Fruit fly (Drosophila melanogaster) whole organism, embryonic: ENCODE measurements around the gene cup.

ENCODE experiments used
- Antp ChIP-seq: fragments of 200-800 bp; sonication (Bioruptor generic); optimal IDR thresholded peaks from 3 replicates; lab custom pipeline; 2016; ENCODE audit warnings: missing biosample characterization, missing genetic modification characterization
- BEAF-32 ChIP-seq: fragments of 200-800 bp; sonication (Bioruptor generic); optimal IDR thresholded peaks from 3 replicates; lab custom pipeline; 2017; ENCODE audit warnings: missing biosample characterization, missing genetic modification characterization, mild to moderate bottlenecking, moderate library complexity, missing genetic modification reagents
- Bgb ChIP-seq: fragments of 200-800 bp; sonication (Bioruptor generic); IDR thresholded peaks from 2 replicates; pipeline ENCODE4 v1.3.6; 2022; ENCODE audit warnings: missing biosample characterization, missing genetic modification characterization; ENCODE audit not compliant: partially characterized antibody
- Bteb2 ChIP-seq: fragments of 200-800 bp; sonication (Bioruptor generic); optimal IDR thresholded peaks from 2 replicates; lab custom pipeline; 2016; ENCODE audit warnings: missing biosample characterization, missing genetic modification characterization
- CG11093 ChIP-seq: fragments of 200-800 bp; sonication (Bioruptor generic); IDR thresholded peaks from 3 replicates; pipeline ENCODE4 v1.3.6; 2022; ENCODE audit warnings: missing biosample characterization, missing genetic modification characterization
- CG11456 ChIP-seq: fragments of 200-800 bp; sonication (Bioruptor generic); IDR thresholded peaks from 3 replicates; pipeline ENCODE4 v1.3.6; 2022; ENCODE audit warnings: missing biosample characterization, missing genetic modification characterization
- CG11696 ChIP-seq: fragments of 200-800 bp; sonication (Bioruptor generic); IDR thresholded peaks from 2 replicates; pipeline ENCODE4 v1.3.6; 2022; ENCODE audit warnings: missing biosample characterization, missing genetic modification characterization
- CG13894 ChIP-seq: fragments of 200-800 bp; sonication (Bioruptor generic); optimal IDR thresholded peaks from 3 replicates; lab custom pipeline; 2018; ENCODE audit warnings: missing biosample characterization, mild to moderate bottlenecking, missing genetic modification characterization, moderate library complexity
- CG14965 ChIP-seq: fragments of 200-800 bp; sonication (Bioruptor generic); optimal IDR thresholded peaks from 2 replicates; lab custom pipeline; 2016; ENCODE audit warnings: missing biosample characterization, missing genetic modification characterization, borderline replicate concordance
- CG15479 ChIP-seq: fragments of 200-800 bp; sonication (Bioruptor generic); optimal IDR thresholded peaks from 3 replicates; lab custom pipeline; 2019; ENCODE audit warnings: missing biosample characterization, mild to moderate bottlenecking, missing genetic modification characterization, moderate library complexity
- CG16863 ChIP-seq: fragments of 200-800 bp; sonication (Bioruptor generic); optimal IDR thresholded peaks from 3 replicates; lab custom pipeline; 2016; ENCODE audit warnings: missing biosample characterization, missing genetic modification characterization
- CG17359 ChIP-seq: fragments of 200-800 bp; sonication (Bioruptor generic); optimal IDR thresholded peaks from 3 replicates; lab custom pipeline; 2018; ENCODE audit warnings: missing biosample characterization, mild to moderate bottlenecking, missing genetic modification characterization, moderate library complexity
- CG17361 ChIP-seq: fragments of 200-800 bp; sonication (Bioruptor generic); IDR thresholded peaks from 3 replicates; pipeline ENCODE4 v1.3.6; 2022; ENCODE audit warnings: missing biosample characterization, missing genetic modification characterization
- CG2712 ChIP-seq: fragments of 200-800 bp; optimal IDR thresholded peaks from 3 replicates; lab custom pipeline; 2019; ENCODE audit warnings: missing biosample characterization, mild to moderate bottlenecking, missing genetic modification characterization, moderate library complexity
- CG2889 ChIP-seq: fragments of 200-800 bp; sonication (Bioruptor generic); IDR thresholded peaks from 3 replicates; pipeline ENCODE4 v1.3.6; 2022; ENCODE audit warnings: missing biosample characterization, missing genetic modification characterization
- CG30403 ChIP-seq: fragments of 200-800 bp; sonication (Bioruptor generic); optimal IDR thresholded peaks from 3 replicates; lab custom pipeline; 2016; ENCODE audit warnings: missing biosample characterization, missing genetic modification characterization
- CG31224 ChIP-seq: fragments of 200-800 bp; sonication (Bioruptor generic); IDR thresholded peaks from 2 replicates; pipeline ENCODE4 v1.3.6; 2022; ENCODE audit warnings: missing biosample characterization, missing genetic modification characterization
- CG32772 ChIP-seq: fragments of 200-800 bp; sonication (Bioruptor generic); IDR thresholded peaks from 2 replicates; pipeline ENCODE4 v1.3.6; 2022; ENCODE audit warnings: missing biosample characterization, missing genetic modification characterization
- CG4404 ChIP-seq: fragments of 200-800 bp; sonication (Bioruptor generic); IDR thresholded peaks from 2 replicates; pipeline ENCODE4 v1.3.6; 2022; ENCODE audit warnings: missing biosample characterization, missing genetic modification characterization
- CG5953 ChIP-seq: fragments of 200-800 bp; sonication (Bioruptor generic); IDR thresholded peaks from 2 replicates; pipeline ENCODE4 v1.3.6; 2022; ENCODE audit warnings: missing biosample characterization, missing genetic modification characterization
- CG6765 ChIP-seq: fragments of 200-800 bp; sonication (Bioruptor generic); optimal IDR thresholded peaks from 3 replicates; lab custom pipeline; 2017; ENCODE audit warnings: missing biosample characterization, mild to moderate bottlenecking, missing genetic modification characterization
- CG6791 ChIP-seq: fragments of 200-800 bp; sonication (Bioruptor generic); IDR thresholded peaks from 3 replicates; pipeline ENCODE4 v1.3.6; 2022; ENCODE audit warnings: missing biosample characterization, missing genetic modification characterization; ENCODE audit not compliant: partially characterized antibody
- CG7786 ChIP-seq: fragments of 200-800 bp; sonication (Bioruptor generic); optimal IDR thresholded peaks from 2 replicates; lab custom pipeline; 2016; ENCODE audit warnings: missing biosample characterization, missing genetic modification characterization
- CG9215 ChIP-seq: fragments of 200-800 bp; sonication (Bioruptor generic); IDR thresholded peaks from 2 replicates; pipeline ENCODE4 v1.3.6; 2022; ENCODE audit warnings: missing biosample characterization, missing genetic modification characterization
- CG9437 ChIP-seq: fragments of 200-800 bp; sonication (Bioruptor generic); optimal IDR thresholded peaks from 2 replicates; lab custom pipeline; 2018; ENCODE audit warnings: missing biosample characterization, mild to moderate bottlenecking, missing genetic modification characterization
- CG9932 ChIP-seq: fragments of 200-800 bp; sonication (Bioruptor generic); IDR thresholded peaks from 2 replicates; pipeline ENCODE4 v1.3.6; 2022; ENCODE audit warnings: missing biosample characterization, missing genetic modification characterization
- Deaf1 ChIP-seq: fragments of 200-800 bp; optimal IDR thresholded peaks from 3 replicates; lab custom pipeline; 2019; ENCODE audit warnings: missing biosample characterization, mild to moderate bottlenecking, missing genetic modification characterization, moderate library complexity
- Dip2 ChIP-seq: fragments of 200-800 bp; sonication (Bioruptor generic); IDR thresholded peaks from 2 replicates; pipeline ENCODE4 v1.3.6; 2022; ENCODE audit warnings: missing biosample characterization, missing genetic modification characterization
- Doc3 ChIP-seq: fragments of 200-800 bp; sonication (Bioruptor generic); IDR thresholded peaks from 3 replicates; pipeline ENCODE4 v1.3.6; 2022; ENCODE audit warnings: missing biosample characterization, missing genetic modification characterization; ENCODE audit not compliant: partially characterized antibody
- Ets65A ChIP-seq: fragments of 200-800 bp; sonication (Bioruptor generic); peaks from one replicate; lab custom pipeline; 2016; ENCODE audit warnings: missing biosample characterization, missing genetic modification characterization
- HLH4C ChIP-seq: fragments of 200-800 bp; sonication (Bioruptor generic); IDR thresholded peaks from 3 replicates; pipeline ENCODE4 v1.3.6; 2022; ENCODE audit warnings: missing biosample characterization, missing genetic modification characterization; ENCODE audit not compliant: partially characterized antibody
- Hand ChIP-seq: fragments of 200-800 bp; sonication (Bioruptor generic); optimal IDR thresholded peaks from 2 replicates; lab custom pipeline; 2017; ENCODE audit warnings: mild to moderate bottlenecking, missing biosample characterization, missing genetic modification reagents, missing genetic modification characterization
- Oaz ChIP-seq: fragments of 200-800 bp; sonication (Bioruptor generic); IDR thresholded peaks from 2 replicates; pipeline ENCODE4 v1.3.6; 2022; ENCODE audit warnings: missing biosample characterization, missing genetic modification characterization
- Tbp ChIP-seq: fragments of >200 bp; optimal IDR thresholded peaks from 2 replicates; lab custom pipeline; 2018; ENCODE audit warnings: missing biosample characterization, missing genetic modification characterization
- Trl ChIP-seq, 3 experiments: fragments of >200 bp in 2 of 3; fragments of 200-800 bp in 1 of 3; sonication (Bioruptor generic) in 1 of 3; optimal IDR thresholded peaks; 2 replicates in 1 of 3; 3 replicates in 2 of 3; lab custom pipeline; 2016 to 2017; ENCODE audit warnings: missing biosample characterization in 1 of 3, missing genetic modification characterization in 1 of 3
- bsh ChIP-seq, 2 experiments: fragments of 200-800 bp; sonication (Bioruptor generic); optimal IDR thresholded peaks; 2 replicates each; lab custom pipeline; 2017 to 2018; ENCODE audit warnings: mild to moderate bottlenecking in 2 of 2, missing biosample characterization in 2 of 2, missing genetic modification characterization in 2 of 2, moderate library complexity in 1 of 2
- btn ChIP-seq: fragments of 200-800 bp; sonication (Bioruptor generic); optimal IDR thresholded peaks from 2 replicates; lab custom pipeline; 2016; ENCODE audit warnings: missing biosample characterization, missing genetic modification characterization
- da ChIP-seq: fragments of 200-800 bp; sonication (Bioruptor generic); optimal IDR thresholded peaks from 2 replicates; lab custom pipeline; 2016; ENCODE audit warnings: missing biosample characterization, missing genetic modification characterization
- gt ChIP-seq: fragments of 200-800 bp; sonication (Bioruptor generic); IDR thresholded peaks from 2 replicates; pipeline ENCODE4 v1.3.6; 2022; ENCODE audit warnings: missing biosample characterization, missing genetic modification characterization
- her ChIP-seq: fragments of 200-800 bp; sonication (Bioruptor generic); optimal IDR thresholded peaks from 2 replicates; lab custom pipeline; 2016; ENCODE audit warnings: missing biosample characterization, missing genetic modification characterization
- hth ChIP-seq: fragments of >200 bp; optimal IDR thresholded peaks from 2 replicates; lab custom pipeline; 2017; ENCODE audit warnings: inconsistent platforms
- insv ChIP-seq, 2 experiments: fragments of 200-800 bp; sonication (Bioruptor generic); optimal IDR thresholded peaks; 3 replicates each; lab custom pipeline; 2016 to 2018; ENCODE audit warnings: missing biosample characterization in 2 of 2, missing genetic modification characterization in 2 of 2
- maf-S ChIP-seq: fragments of 200-800 bp; sonication (Bioruptor generic); optimal IDR thresholded peaks from 2 replicates; lab custom pipeline; 2016; ENCODE audit warnings: missing biosample characterization, missing genetic modification characterization
- oc ChIP-seq: fragments of 200-800 bp; sonication (Bioruptor generic); optimal IDR thresholded peaks from 2 replicates; lab custom pipeline; 2018; ENCODE audit warnings: missing biosample characterization, mild to moderate bottlenecking, missing genetic modification characterization, moderate library complexity
- sc ChIP-seq, 3 experiments: fragments of >200 bp in 2 of 3; fragments of 200-800 bp in 1 of 3; sonication (Bioruptor generic) in 1 of 3; optimal IDR thresholded peaks; 2 replicates in 2 of 3; 3 replicates in 1 of 3; lab custom pipeline; 2017; ENCODE audit warnings: mild to moderate bottlenecking in 1 of 3, missing biosample characterization in 1 of 3, missing genetic modification characterization in 1 of 3, missing genetic modification reagents in 1 of 3
- shn ChIP-seq: fragments of 200-800 bp; sonication (Bioruptor generic); optimal IDR thresholded peaks from 3 replicates; lab custom pipeline; 2016; ENCODE audit warnings: missing biosample characterization, missing genetic modification characterization
- sob ChIP-seq: fragments of 200-800 bp; sonication (Bioruptor generic); IDR thresholded peaks from 2 replicates; pipeline ENCODE4 v1.3.6; 2022; ENCODE audit warnings: missing biosample characterization, missing genetic modification characterization
- ssp ChIP-seq: fragments of 200-800 bp; sonication (Bioruptor generic); IDR thresholded peaks from 2 replicates; pipeline ENCODE4 v1.3.6; 2022; ENCODE audit warnings: missing biosample characterization, missing genetic modification characterization
- stc ChIP-seq: fragments of 200-800 bp; sonication (Bioruptor generic); IDR thresholded peaks from 2 replicates; pipeline ENCODE4 v1.3.6; 2022; ENCODE audit warnings: missing biosample characterization, missing genetic modification characterization
- tgo ChIP-seq: fragments of 200-800 bp; sonication (Bioruptor generic); IDR thresholded peaks from 3 replicates; pipeline ENCODE4 v1.3.6; 2022; ENCODE audit warnings: missing biosample characterization, missing genetic modification characterization
- tup ChIP-seq: fragments of 200-800 bp; sonication (Bioruptor generic); optimal IDR thresholded peaks from 2 replicates; lab custom pipeline; 2016; ENCODE audit warnings: missing biosample characterization, mild to moderate bottlenecking, missing genetic modification characterization, moderate library complexity

The cup gene

dm6 chr2L:6693794-6694254, 30.4 kb downstream of the cup start (continued):
- TF ChIP-seq tup (GFP tag; lab: Kevin White, UChicago) (no peak), CG9437 (GFP tag; lab: Kevin White, UChicago) (peak; percentile 59), CG2889 (GFP tag; lab: Robert Waterston, UW) (no peak), CG9932 (no peak), Oaz (GFP tag; lab: Robert Waterston, UW) (no peak), CG11093 (GFP tag; lab: Robert Waterston, UW) (no peak), oc (tag; lab: Kevin White, UChicago) (no peak), Antp (no peak), CG5953 (GFP tag; lab: Robert Waterston, UW) (no peak), Trl (optimal IDR thresholded peaks at IDR 0.05; lab: Kevin White, UChicago) (no peak), Trl (GFP tag; optimal IDR thresholded peaks at IDR 0.05; lab: Kevin White, UChicago) (no peak), Dip2 (GFP tag; lab: Robert Waterston, UW) (no peak), CG6791 (GFP tag; lab: Robert Waterston, UW) (no peak), her (GFP tag; lab: Kevin White, UChicago) (no peak), gt (GFP tag; lab: Robert Waterston, UW) (no peak), HLH4C (GFP tag; lab: Robert Waterston, UW) (no peak), CG9215 (GFP tag; lab: Robert Waterston, UW) (no peak), CG11456 (no peak), btn (GFP tag; lab: Kevin White, UChicago) (no peak), BEAF-32 (GFP tag; lab: Kevin White, UChicago) (no peak), CG30403 (GFP tag; lab: Kevin White, UChicago) (peak; percentile 70), Ets65A (GFP tag; lab: Kevin White, UChicago) (peak; percentile 60), shn (no peak), insv (GFP tag; optimal IDR thresholded peaks at IDR 0.05; lab: Kevin White, UChicago) (no peak), Hand (GFP tag; lab: Kevin White, UChicago) (peak; percentile 45), CG11696 (GFP tag; lab: Robert Waterston, UW) (no peak), CG17361 (GFP tag; lab: Robert Waterston, UW) (peak; percentile 83), Tbp (GFP tag; lab: Kevin White, UChicago) (no peak), ssp (no peak), Deaf1 (tag; lab: Kevin White, UChicago) (peak; percentile 40), CG16863 (no peak), sob (GFP tag; lab: Robert Waterston, UW) (no peak), Doc3 (GFP tag; lab: Robert Waterston, UW) (no peak), Bteb2 (GFP tag; lab: Kevin White, UChicago) (peak; percentile 8), stc (GFP tag; lab: Robert Waterston, UW) (no peak), bsh (GFP tag; optimal IDR thresholded peaks at IDR 0.05; lab: Kevin White, UChicago) (peak; percentile 47 to 58), CG4404 (GFP tag; lab: Robert Waterston, UW) (no peak), CG17359 (tag; lab: Kevin White, UChicago) (peak; percentile 48), tgo (GFP tag; lab: Robert Waterston, UW) (no peak), CG31224 (GFP tag; lab: Robert Waterston, UW) (no peak), CG15479 (GFP tag; lab: Kevin White, UChicago) (no peak), CG6765 (GFP tag; lab: Kevin White, UChicago) (no peak), Bgb (no peak), CG32772 (GFP tag; lab: Robert Waterston, UW) (no peak), CG7786 (no peak), sc (optimal IDR thresholded peaks at IDR 0.05; lab: Kevin White, UChicago) (no peak), sc (GFP tag; optimal IDR thresholded peaks at IDR 0.05; lab: Kevin White, UChicago) (peak; percentile 37), da (GFP tag; lab: Kevin White, UChicago) (no peak), hth (lab: Kevin White, UChicago) (no peak), CG14965 (GFP tag; lab: Kevin White, UChicago) (no peak), CG2712 (tag; lab: Kevin White, UChicago) (peak; percentile 77), CG13894 (no peak), maf-S (GFP tag; lab: Kevin White, UChicago) (no peak)
